Worm (Caenorhabditis elegans) whole organism, young adult: ENCODE measurements around the gene rsp-3.

Source experiments
- B0035.1 ChIP-seq: sonication (generic microtip); optimal IDR thresholded peaks from 2 replicates; lab custom pipeline; 2016; ENCODE audit warnings: missing genetic modification characterization, mild to moderate bottlenecking, missing compliant biosample characterization, missing genotype, missing genetic modification reagents
- F10E7.11 ChIP-seq: sonication (generic microtip); optimal IDR thresholded peaks from 2 replicates; lab custom pipeline; 2017; ENCODE audit warnings: mild to moderate bottlenecking, missing genetic modification characterization, moderate library complexity, missing compliant biosample characterization
- F22D6.2 ChIP-seq: sonication (generic microtip); optimal IDR thresholded peaks from 2 replicates; lab custom pipeline; 2016; ENCODE audit warnings: mild to moderate bottlenecking, missing genetic modification characterization, missing compliant biosample characterization
- F39B2.1 ChIP-seq: fragments of 200-800 bp; sonication (Bioruptor generic); IDR thresholded peaks from 2 replicates; pipeline ENCODE4 v1.3.6; 2022; ENCODE audit warnings: missing genetic modification reagents, missing genetic modification characterization, missing compliant biosample characterization
- F49E8.2 ChIP-seq: sonication (generic microtip); optimal IDR thresholded peaks from 3 replicates; lab custom pipeline; 2017; ENCODE audit warnings: missing genetic modification characterization, mild to moderate bottlenecking, missing compliant biosample characterization, antibody characterized with exemption, moderate library complexity; ENCODE audit not compliant: insufficient read depth
- F57A8.1 ChIP-seq: fragments of 200-800 bp; sonication (Bioruptor generic); optimal IDR thresholded peaks from 2 replicates; lab custom pipeline; 2018; ENCODE audit warnings: mild to moderate bottlenecking, missing genetic modification characterization, moderate library complexity, missing compliant biosample characterization
- Y53G8AR.9 ChIP-seq: fragments of 200-800 bp; sonication (Bioruptor generic); conservative IDR thresholded peaks from 2 replicates; pipeline ENCODE4 v1.3.6; 2022; ENCODE audit warnings: missing genetic modification reagents, missing genetic modification characterization, missing compliant biosample characterization
- Y95B8A.8 ChIP-seq: fragments of 200-800 bp; sonication (Bioruptor generic); IDR thresholded peaks from 2 replicates; pipeline ENCODE4 v1.3.6; 2022; ENCODE audit warnings: missing genetic modification reagents, missing genetic modification characterization, missing compliant biosample characterization
- ama-1 ChIP-seq, 3 experiments: fragments of 150-350 bp in 1 of 3; sonication (generic microtip) in 2 of 3; optimal IDR thresholded peaks; 2 replicates each; lab custom pipeline; 2014 to 2018; ENCODE audit warnings: missing biosample characterization in 2 of 3, missing genetic modification characterization in 2 of 3, missing genetic modification reagents in 2 of 3
- attf-5 ChIP-seq: fragments of 200-800 bp; sonication (Bioruptor generic); optimal IDR thresholded peaks from 2 replicates; lab custom pipeline; 2018; ENCODE audit warnings: mild to moderate bottlenecking, missing genetic modification characterization, missing compliant biosample characterization
- bed-2 ChIP-seq: fragments of 200-800 bp; sonication (Bioruptor generic); IDR thresholded peaks from 2 replicates; pipeline ENCODE4 v1.3.6; 2022; ENCODE audit warnings: missing genetic modification reagents, missing genetic modification characterization, missing compliant biosample characterization
- cebp-2 ChIP-seq: fragments of 200-800 bp; sonication (Bioruptor generic); IDR thresholded peaks from 2 replicates; pipeline ENCODE4 v1.3.6; 2022; ENCODE audit warnings: missing genetic modification characterization, missing compliant biosample characterization
- ceh-79 ChIP-seq: sonication (generic microtip); optimal IDR thresholded peaks from 2 replicates; lab custom pipeline; 2017; ENCODE audit warnings: mild to moderate bottlenecking, missing genetic modification characterization, missing compliant biosample characterization
- chd-7 ChIP-seq: sonication (generic microtip); optimal IDR thresholded peaks from 2 replicates; lab custom pipeline; 2016; ENCODE audit warnings: mild to moderate bottlenecking, missing genetic modification characterization, moderate library complexity, missing compliant biosample characterization
- dox-1 ChIP-seq: fragments of 200-800 bp; sonication (Bioruptor generic); IDR thresholded peaks from 2 replicates; pipeline ENCODE4 v1.3.6; 2022; ENCODE audit warnings: missing genetic modification reagents, missing genetic modification characterization, missing compliant biosample characterization
- dpff-1 ChIP-seq: sonication (generic microtip); optimal IDR thresholded peaks from 2 replicates; lab custom pipeline; 2017; ENCODE audit warnings: mild to moderate bottlenecking, missing genetic modification characterization, missing compliant biosample characterization
- dpl-1 ChIP-seq: fragments of 150-350 bp; optimal IDR thresholded peaks from 2 replicates; lab custom pipeline; 2014; ENCODE audit warnings: missing biosample characterization, missing genetic modification reagents, missing genetic modification characterization
- efl-1 ChIP-seq: fragments of 150-350 bp; optimal IDR thresholded peaks from 2 replicates; lab custom pipeline; 2014; ENCODE audit warnings: missing biosample characterization, missing genetic modification reagents, missing genetic modification characterization
- hmg-1.2 ChIP-seq: fragments of 200-800 bp; sonication (Bioruptor generic); IDR thresholded peaks from 2 replicates; pipeline ENCODE4 v1.3.6; 2022; ENCODE audit warnings: missing genetic modification reagents, missing genetic modification characterization, missing compliant biosample characterization
- hmg-20 ChIP-seq: fragments of 200-800 bp; sonication (Bioruptor generic); IDR thresholded peaks from 2 replicates; pipeline ENCODE4 v1.3.6; 2022; ENCODE audit warnings: missing genetic modification reagents, missing genetic modification characterization, missing compliant biosample characterization
- madf-8 ChIP-seq: fragments of 200-800 bp; sonication (Bioruptor generic); conservative IDR thresholded peaks from 2 replicates; pipeline ENCODE4 v1.3.6; 2022; ENCODE audit warnings: missing genetic modification reagents, missing genetic modification characterization, missing compliant biosample characterization
- mcd-1 ChIP-seq: fragments of 200-800 bp; sonication (Bioruptor generic); IDR thresholded peaks from 2 replicates; pipeline ENCODE4 v1.3.6; 2022; ENCODE audit warnings: missing genetic modification reagents, missing genetic modification characterization, missing compliant biosample characterization
- mel-28 ChIP-seq: sonication (generic microtip); optimal IDR thresholded peaks from 2 replicates; lab custom pipeline; 2016; ENCODE audit warnings: borderline replicate concordance, mild to moderate bottlenecking, missing genetic modification characterization, missing compliant biosample characterization
- mxl-1 ChIP-seq: sonication (generic microtip); optimal IDR thresholded peaks from 2 replicates; lab custom pipeline; 2016; ENCODE audit warnings: missing genetic modification characterization, missing compliant biosample characterization
- nhr-120 ChIP-seq: fragments of 200-800 bp; sonication (Bioruptor generic); IDR thresholded peaks from 2 replicates; pipeline ENCODE4 v1.3.6; 2022; ENCODE audit warnings: missing genetic modification characterization, missing compliant biosample characterization
- nhr-179 ChIP-seq: sonication (generic microtip); optimal IDR thresholded peaks from 2 replicates; lab custom pipeline; 2016; ENCODE audit warnings: mild to moderate bottlenecking, missing genetic modification characterization, missing compliant biosample characterization
- rcor-1 ChIP-seq: fragments of 200-800 bp; sonication (Bioruptor generic); IDR thresholded peaks from 2 replicates; pipeline ENCODE4 v1.3.6; 2022; ENCODE audit warnings: missing genetic modification reagents, missing genetic modification characterization, missing compliant biosample characterization
- rpc-1 ChIP-seq, 2 experiments: fragments of 150-350 bp in 1 of 2; sonication (generic microtip) in 1 of 2; optimal IDR thresholded peaks; 2 replicates each; lab custom pipeline; 2014 to 2018; ENCODE audit warnings: missing biosample characterization in 1 of 2, missing genetic modification characterization in 1 of 2, missing genetic modification reagents in 1 of 2, missing genotype in 1 of 2
- sdz-38 ChIP-seq: sonication (generic microtip); optimal IDR thresholded peaks from 2 replicates; lab custom pipeline; 2016; ENCODE audit warnings: missing genotype, missing genetic modification characterization, missing compliant biosample characterization
- sea-2 ChIP-seq: fragments of 200-800 bp; sonication (Bioruptor generic); IDR thresholded peaks from 2 replicates; pipeline ENCODE4 v1.3.6; 2022; ENCODE audit warnings: missing genetic modification characterization, missing compliant biosample characterization
- snpc-3.4 ChIP-seq: sonication (generic microtip); optimal IDR thresholded peaks from 2 replicates; lab custom pipeline; 2017; ENCODE audit warnings: missing genetic modification characterization, mild to moderate bottlenecking, missing compliant biosample characterization, antibody characterized with exemption, moderate library complexity, missing genotype, missing genetic modification reagents
- somi-1 ChIP-seq: fragments of 200-800 bp; sonication (Bioruptor generic); optimal IDR thresholded peaks from 2 replicates; lab custom pipeline; 2018; ENCODE audit warnings: mild to moderate bottlenecking, missing genetic modification characterization, missing compliant biosample characterization
- tbx-9 ChIP-seq: sonication (generic microtip); optimal IDR thresholded peaks from 2 replicates; lab custom pipeline; 2016; ENCODE audit warnings: borderline replicate concordance, missing genetic modification characterization, inconsistent platforms, missing compliant biosample characterization
- ztf-22 ChIP-seq: fragments of 200-800 bp; sonication (Bioruptor generic); optimal IDR thresholded peaks from 2 replicates; lab custom pipeline; 2018; ENCODE audit warnings: mild to moderate bottlenecking, missing genetic modification characterization, moderate library complexity, missing compliant biosample characterization
- ztf-25 ChIP-seq: fragments of 200-800 bp; sonication (Bioruptor generic); IDR thresholded peaks from 2 replicates; pipeline ENCODE4 v1.3.6; 2022; ENCODE audit warnings: missing genetic modification reagents, missing genetic modification characterization, missing compliant biosample characterization
- ztf-6 ChIP-seq: fragments of 200-800 bp; sonication (Bioruptor generic); IDR thresholded peaks from 2 replicates; pipeline ENCODE4 v1.3.6; 2022; ENCODE audit warnings: missing genetic modification reagents, missing genetic modification characterization, missing compliant biosample characterization

Gene rsp-3

DNA sequence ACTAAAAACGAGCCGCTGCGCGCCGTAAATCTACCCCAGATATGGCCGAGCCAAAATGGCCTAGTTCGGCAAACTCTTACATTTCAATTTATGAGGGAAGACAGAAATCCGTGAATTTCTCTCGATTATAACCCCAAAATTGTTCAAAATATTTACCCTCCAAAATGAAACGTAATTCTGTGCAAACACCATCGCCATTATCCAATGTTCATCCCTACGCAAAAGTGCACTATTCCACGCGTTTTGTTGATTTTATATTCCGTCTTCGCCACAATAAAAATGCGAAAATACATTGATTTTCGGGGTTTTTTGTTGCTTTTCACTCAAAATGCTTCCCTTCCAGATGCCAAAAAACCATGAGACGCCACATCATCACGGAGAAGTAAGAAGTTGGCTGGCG lies 23.5 kb upstream of the rsp-3 start, which contains the start of gene hut-1 (continued):
- TF ChIP-seq B0035.1 (tag; lab: Kevin White, UChicago) (no peak), ztf-25 (GFP tag; lab: Robert Waterston, UW) (no peak), dpl-1 (peak; percentile 9), Y95B8A.8 (GFP tag; lab: Robert Waterston, UW) (no peak), somi-1 (GFP tag; lab: Kevin White, UChicago) (no peak), dpff-1 (no peak), efl-1 (GFP tag; lab: Kevin White, UChicago) (no peak), ama-1 (optimal IDR thresholded peaks at IDR 0.05; lab: Kevin White, UChicago) (no peak), ama-1 (GFP tag; optimal IDR thresholded peaks at IDR 0.05; lab: Kevin White, UChicago) (no peak), F49E8.2 (tag; lab: Kevin White, UChicago) (no peak), cebp-2 (GFP tag; lab: Robert Waterston, UW) (no peak), rcor-1 (GFP tag; lab: Robert Waterston, UW) (no peak), hmg-20 (GFP tag; lab: Robert Waterston, UW) (no peak), nhr-120 (GFP tag; lab: Robert Waterston, UW) (no peak), bed-2 (no peak)

DNA sequence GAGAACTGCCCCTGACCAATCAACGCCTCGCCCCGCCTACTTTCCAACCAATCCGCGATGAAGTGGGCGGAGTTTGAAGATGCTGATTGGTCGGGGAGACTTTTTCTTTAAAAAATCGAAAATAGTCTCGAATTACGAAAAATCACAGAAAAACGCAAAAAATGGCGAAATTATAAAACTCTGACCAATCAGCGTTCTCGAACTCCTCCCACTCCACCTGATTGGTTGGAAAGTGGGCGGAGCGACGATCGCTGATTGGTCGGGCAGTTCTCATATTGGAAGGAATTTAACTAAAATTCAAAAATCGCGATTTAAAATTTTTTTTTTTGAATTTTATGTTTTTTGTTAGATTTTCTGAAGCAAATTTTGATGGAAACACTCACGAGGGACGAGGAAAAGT lies 15.5 kb upstream of the rsp-3 start:
- TF ChIP-seq Y53G8AR.9 (GFP tag; lab: Robert Waterston, UW) (no peak), ztf-6 (GFP tag; lab: Robert Waterston, UW) (no peak)
- TF ChIP-seq, all 124 proteins: peak for 0

DNA sequence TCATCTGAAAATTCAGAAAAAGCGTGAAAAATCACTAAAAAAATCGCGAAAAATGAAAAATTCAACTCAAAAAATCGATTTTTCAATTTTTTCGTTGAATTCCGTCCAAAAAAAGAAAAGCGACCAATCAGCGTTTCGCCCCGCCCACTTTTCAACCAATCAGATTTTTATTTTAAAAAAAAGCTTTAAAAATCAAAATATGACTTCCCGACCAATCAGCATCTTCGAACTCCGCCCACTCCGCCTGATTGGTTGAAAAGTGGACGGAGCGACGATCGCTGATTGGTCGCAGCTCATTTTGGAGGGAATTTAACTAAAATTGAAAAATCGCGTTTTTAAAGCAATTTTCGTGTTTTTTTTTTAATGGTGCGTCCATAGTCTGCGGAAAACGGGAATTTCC lies 14.7 kb upstream of the rsp-3 start:
- TF ChIP-seq nhr-120 (GFP tag; lab: Robert Waterston, UW) (no peak), F39B2.1 (no peak), F57A8.1 (no peak), mxl-1 (tag; lab: Kevin White, UChicago) (no peak), madf-8 (no peak), nhr-179 (tag; lab: Kevin White, UChicago) (no peak)

DNA sequence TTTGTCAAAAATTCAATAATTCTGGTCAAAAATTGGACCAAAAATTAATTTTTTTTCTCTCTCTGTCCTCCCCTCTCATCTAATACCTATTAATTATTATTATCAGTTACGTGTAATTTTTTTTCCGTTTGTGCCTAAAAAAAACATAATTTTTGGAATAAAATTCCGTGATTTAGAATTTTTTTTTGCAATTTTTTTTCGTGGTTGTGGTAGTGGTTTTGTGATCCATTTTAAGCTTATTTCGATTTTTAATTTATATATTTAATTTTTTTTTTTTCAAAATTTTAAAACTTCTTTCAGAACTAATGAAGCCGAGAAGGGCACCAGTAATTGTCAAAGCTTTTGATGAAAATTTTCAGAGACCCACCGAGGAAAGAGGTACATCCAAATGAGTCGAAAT lies 11.5 kb upstream of the rsp-3 start, which contains the start of gene sas-1:
TSS of gene sas-1 (plus strand) at position 301 of the 400 bp plus-strand sequence.
- TF ChIP-seq efl-1 (GFP tag; lab: Kevin White, UChicago): no peak
- TF ChIP-seq dox-1 (GFP tag; lab: Robert Waterston, UW): no peak
- no peak for TF ChIP-seq hmg-20 (GFP tag; lab: Robert Waterston, UW)
- no peak for TF ChIP-seq attf-5 (GFP tag; lab: Kevin White, UChicago)
- TF ChIP-seq rpc-1 (optimal IDR thresholded peaks at IDR 0.05; lab: Kevin White, UChicago): no peak
- TF ChIP-seq rpc-1 (tag; optimal IDR thresholded peaks at IDR 0.05; lab: Kevin White, UChicago): no peak
- TF ChIP-seq mcd-1 (GFP tag; lab: Robert Waterston, UW): no peak
- TF ChIP-seq nhr-179 (tag; lab: Kevin White, UChicago): no peak
- no peak for TF ChIP-seq F22D6.2 (tag; lab: Kevin White, UChicago)
- no peak for TF ChIP-seq sea-2
- no peak for TF ChIP-seq tbx-9 (tag; lab: Kevin White, UChicago)
- no peak for TF ChIP-seq ceh-79 (tag; lab: Kevin White, UChicago)
- TF ChIP-seq F10E7.11: no peak
- no peak for TF ChIP-seq sdz-38 (tag; lab: Kevin White, UChicago)
- TF ChIP-seq ama-1 (optimal IDR thresholded peaks at IDR 0.05; lab: Kevin White, UChicago): no peak
- no peak for TF ChIP-seq ama-1 (GFP tag; optimal IDR thresholded peaks at IDR 0.05; lab: Kevin White, UChicago)
- no peak for TF ChIP-seq snpc-3.4 (tag; lab: Kevin White, UChicago)
- no peak for TF ChIP-seq chd-7 (tag; lab: Kevin White, UChicago)
- no peak for TF ChIP-seq ztf-22 (GFP tag; lab: Kevin White, UChicago)
- no peak for TF ChIP-seq mel-28 (tag; lab: Kevin White, UChicago)
- TF ChIP-seq hmg-1.2 (GFP tag; lab: Robert Waterston, UW): no peak
